Worm (Caenorhabditis elegans): ENCODE measurements around the gene C08F1.12.

C08F1.12 gene

DNA sequence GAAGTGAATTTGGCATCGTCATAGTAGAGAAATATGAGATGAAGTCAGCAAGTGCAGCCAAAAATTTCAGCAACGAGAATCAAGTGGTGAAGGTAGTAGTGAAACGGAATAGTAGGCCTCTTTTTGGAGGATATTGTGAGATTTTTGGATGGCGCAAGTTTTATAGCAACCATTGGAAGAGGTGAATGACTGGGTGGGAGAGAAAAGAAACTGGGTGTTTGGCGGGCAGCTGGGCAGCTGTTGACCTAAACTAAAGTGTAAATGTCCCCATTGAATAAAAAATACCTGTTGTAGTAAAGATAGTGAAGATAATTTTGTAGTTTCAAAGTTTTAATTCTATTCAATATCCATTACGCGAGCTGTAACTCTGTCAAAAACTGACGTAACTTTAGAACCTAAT lies 9.8 kb upstream of the C08F1.12 start:
- TF ChIP-seq hlh-1 (tag; optimal IDR thresholded peaks at IDR 0.05) (peak; percentile 59), elt-3 (tag; optimal IDR thresholded peaks at IDR 0.05) (no peak)

DNA sequence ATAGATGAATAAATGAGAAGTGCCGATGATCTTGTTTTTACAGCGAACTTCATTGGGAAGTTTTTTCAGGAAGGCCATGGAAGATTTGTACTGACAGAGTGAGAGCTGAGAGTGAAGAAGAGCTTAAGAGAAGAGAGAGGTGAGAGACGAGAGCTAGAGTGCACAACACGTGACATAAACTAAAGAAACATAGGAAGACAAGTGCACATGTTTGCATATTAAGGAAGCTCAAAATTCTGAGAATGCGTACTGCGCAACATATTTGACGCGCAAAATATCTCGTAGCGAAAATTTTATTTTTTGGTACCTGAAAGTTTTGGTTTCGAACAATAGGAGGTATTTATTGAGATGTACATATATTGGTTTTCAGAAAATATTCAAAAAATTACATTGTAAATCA lies 2.0 kb upstream of the C08F1.12 start, which contains the start of gene C08F1.8:
TSS of gene C08F1.8 (minus strand) at position 101 of the 400 bp plus-strand sequence.
- TF ChIP-seq nhr-237 (tag; optimal IDR thresholded peaks at IDR 0.05) (no peak), lin-13 (tag; optimal IDR thresholded peaks at IDR 0.05) (no peak), unc-62 (GFP tag; optimal IDR thresholded peaks at IDR 0.05) (no peak), ceh-83 (GFP tag; optimal IDR thresholded peaks at IDR 0.05) (no peak), M03D4.4 (tag; optimal IDR thresholded peaks at IDR 0.05) (no peak), mab-5 (tag; optimal IDR thresholded peaks at IDR 0.05) (no peak), drap-1 (GFP tag; optimal IDR thresholded peaks at IDR 0.05) (no peak), ces-1 (GFP tag; optimal IDR thresholded peaks at IDR 0.05) (no peak), blmp-1 (tag; optimal IDR thresholded peaks at IDR 0.05) (no peak), ceh-39 (tag; optimal IDR thresholded peaks at IDR 0.05) (no peak), tbx-8 (GFP tag; optimal IDR thresholded peaks at IDR 0.05) (no peak), ztf-11 (tag; optimal IDR thresholded peaks at IDR 0.05) (no peak), mep-1 (tag; optimal IDR thresholded peaks at IDR 0.05) (no peak), nhr-76 (tag; optimal IDR thresholded peaks at IDR 0.05) (no peak), zip-8 (tag; optimal IDR thresholded peaks at IDR 0.05) (no peak)

DNA sequence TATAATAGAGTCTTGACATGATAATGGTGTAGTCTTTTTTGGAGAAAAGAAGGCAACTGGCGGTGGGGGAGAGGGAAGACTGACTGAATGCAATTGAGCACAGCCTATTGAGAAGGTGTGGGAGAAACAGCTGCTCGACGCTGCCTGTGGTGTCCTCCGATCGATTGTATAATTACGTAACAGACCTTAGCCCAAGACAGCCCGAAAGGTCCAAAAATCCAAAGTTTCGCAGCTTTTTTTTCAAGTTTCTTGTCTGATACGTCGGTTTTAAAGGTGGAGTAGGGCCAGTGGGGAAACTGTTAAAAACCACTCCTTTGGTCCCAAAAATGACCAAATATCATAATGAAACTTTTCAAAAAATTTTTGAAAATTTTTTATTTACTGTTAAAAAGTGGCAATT lies 18.2 kb downstream of the C08F1.12 start, which contains the start of the genes C08F1.6 and fbxb-13:
TSS of gene C08F1.6 (minus strand) at position 101 of the 400 bp plus-strand sequence.
TSS of gene fbxb-13 (plus strand) at position 191 of the 400 bp plus-strand sequence.
- TF ChIP-seq hlh-1 (tag; optimal IDR thresholded peaks at IDR 0.05): peak; percentile 0
- TF ChIP-seq bed-3 (GFP tag; optimal IDR thresholded peaks at IDR 0.05): no peak
- peak; percentile 15 for TF ChIP-seq lin-32 (GFP tag; optimal IDR thresholded peaks at IDR 0.05)
- peak; percentile 48 for TF ChIP-seq cnd-1 (tag; optimal IDR thresholded peaks at IDR 0.05)

DNA sequence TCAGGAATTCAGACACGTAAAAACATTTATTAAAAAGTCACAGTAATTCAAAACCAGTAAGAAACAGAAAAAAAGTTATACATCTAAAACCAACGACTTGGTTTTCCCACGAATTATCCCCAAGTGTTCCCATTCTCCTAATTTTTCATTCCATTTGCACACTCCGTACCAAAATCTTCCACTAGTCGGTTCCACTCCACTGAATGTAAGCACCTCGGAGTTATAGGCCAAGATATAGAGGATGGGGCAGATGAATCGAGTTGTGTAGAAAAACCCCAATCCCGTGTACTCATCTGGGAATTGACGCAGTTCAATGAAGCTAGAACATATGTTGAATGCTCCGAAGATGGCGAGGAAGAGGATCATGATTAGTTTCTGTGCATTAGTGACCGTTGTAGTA lies 19.1 kb downstream of the C08F1.12 start:
- TF ChIP-seq M03D4.4 (tag; optimal IDR thresholded peaks at IDR 0.05): no peak

DNA sequence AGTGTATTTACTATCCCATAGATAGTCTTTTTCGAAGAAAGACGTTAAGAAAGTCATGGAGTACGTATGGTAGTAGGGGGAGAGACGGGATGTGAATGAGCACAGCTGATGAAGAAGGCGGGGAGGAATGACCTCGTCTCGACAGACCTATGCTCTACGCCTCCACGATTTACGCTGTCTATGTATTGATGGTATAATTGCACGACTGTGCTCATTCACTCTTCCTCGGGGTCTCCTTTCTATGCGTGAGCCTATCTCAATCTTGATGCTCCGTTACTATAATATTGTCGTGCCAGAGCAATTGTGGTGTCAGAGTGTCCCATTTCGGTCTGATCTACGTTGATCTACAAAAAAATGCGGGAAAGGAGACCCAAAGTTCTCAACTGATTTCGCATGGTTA lies 20.0 kb downstream of the C08F1.12 start, which contains the start of gene C08F1.10:
TSS of gene C08F1.10 (minus strand) at position 101 of the 400 bp plus-strand sequence.
- TF ChIP-seq mab-5 (tag; optimal IDR thresholded peaks at IDR 0.05) (no peak), pha-4 (tag; optimal IDR thresholded peaks at IDR 0.05) (no peak), nhr-2 (tag; optimal IDR thresholded peaks at IDR 0.05) (no peak), ceh-83 (GFP tag; optimal IDR thresholded peaks at IDR 0.05) (no peak), elt-1 (tag; optimal IDR thresholded peaks at IDR 0.05; ENCODE audit: borderline replicate concordance, insufficient read depth) (no peak)

DNA sequence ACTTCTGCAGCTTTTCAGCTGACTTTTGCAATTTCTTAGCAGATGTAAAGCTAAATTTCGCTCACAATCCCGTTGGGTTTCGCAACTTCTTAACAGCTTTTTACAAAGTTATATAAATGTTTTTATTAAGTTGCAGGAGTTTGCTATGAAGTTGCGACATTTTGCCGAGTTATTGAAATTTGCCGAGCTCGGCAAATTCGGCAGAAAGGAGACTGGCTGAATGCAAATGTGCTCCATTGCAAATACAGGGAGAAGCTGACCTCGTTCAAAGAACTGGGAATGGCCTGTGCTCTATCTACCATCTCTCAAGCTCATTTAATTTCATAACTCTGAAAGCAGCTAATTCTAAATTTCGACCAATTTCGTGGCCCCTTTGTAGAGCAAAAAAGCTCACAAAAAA lies 21.5 kb downstream of the C08F1.12 start, which contains the start of gene C08F1.11:
TSS of gene C08F1.11 (minus strand) at position 101 of the 400 bp plus-strand sequence.
- no peak for TF ChIP-seq nhr-12 (tag; optimal IDR thresholded peaks at IDR 0.05)
- TF ChIP-seq elt-3 (tag; optimal IDR thresholded peaks at IDR 0.05): no peak
- TF ChIP-seq lsy-2 (tag; optimal IDR thresholded peaks at IDR 0.05): no peak
- TF ChIP-seq mls-2 (tag; optimal IDR thresholded peaks at IDR 0.05): no peak
- no peak for TF ChIP-seq ham-2 (GFP tag; optimal IDR thresholded peaks at IDR 0.05)
- no peak for TF ChIP-seq elt-1 (tag; optimal IDR thresholded peaks at IDR 0.05; ENCODE audit: borderline replicate concordance, insufficient read depth)
- TF ChIP-seq tbx-8 (GFP tag; optimal IDR thresholded peaks at IDR 0.05): no peak
- TF ChIP-seq unc-120 (tag; optimal IDR thresholded peaks at IDR 0.05; ENCODE audit: poor library complexity, severe bottlenecking): no peak
- no peak for TF ChIP-seq ces-1 (GFP tag; optimal IDR thresholded peaks at IDR 0.05)
- TF ChIP-seq nhr-76 (tag; optimal IDR thresholded peaks at IDR 0.05): no peak
- no peak for TF ChIP-seq nhr-237 (tag; optimal IDR thresholded peaks at IDR 0.05)

DNA sequence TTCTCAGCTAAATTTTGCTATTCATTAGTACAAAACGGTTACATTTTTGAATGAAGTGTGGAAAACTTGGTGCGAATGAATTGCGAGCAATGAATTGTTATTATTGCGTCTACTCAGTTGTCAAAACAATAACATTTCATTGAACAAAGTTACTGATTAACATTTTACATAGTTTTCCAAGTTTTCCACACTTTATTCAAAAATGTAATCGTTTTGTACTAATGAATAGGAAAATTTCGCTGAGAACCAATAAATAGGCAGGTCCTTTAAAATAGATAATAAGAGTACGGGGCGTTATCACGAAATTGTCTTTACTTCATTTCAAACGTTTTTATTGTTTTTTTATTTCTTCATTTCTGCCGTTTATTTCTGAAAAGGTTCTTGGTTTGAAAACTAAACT lies 23.8 kb downstream of the C08F1.12 start, which contains the start of gene math-4:
TSS of gene math-4 (minus strand) at position 101 of the 400 bp plus-strand sequence.
- no peak for TF ChIP-seq bed-3 (GFP tag; optimal IDR thresholded peaks at IDR 0.05)
- TF ChIP-seq nhr-237 (tag; optimal IDR thresholded peaks at IDR 0.05): no peak

All from whole organism, mixed stage, embryonic.